Worm (Caenorhabditis elegans): ENCODE results near the gene F43C1.7.

DNA sequence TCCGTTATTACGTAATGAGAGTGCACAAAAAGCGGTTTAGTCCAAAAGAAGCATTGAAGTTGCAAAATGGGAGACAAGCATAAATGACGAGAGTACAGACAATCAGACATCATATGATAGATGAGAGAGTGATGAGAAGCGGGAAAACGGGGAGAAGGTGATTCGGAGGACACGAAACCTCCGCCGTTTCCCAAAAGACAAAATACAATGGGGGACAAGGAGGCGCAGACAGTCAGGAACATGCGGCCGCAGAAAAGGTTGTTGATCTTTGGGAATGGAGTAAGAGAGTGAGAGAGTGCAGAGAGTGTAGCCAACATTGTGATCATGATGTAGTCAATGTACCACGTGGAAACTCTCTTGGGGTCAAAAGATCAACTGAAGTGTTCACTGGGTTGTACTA, 4.7 kb downstream of the F43C1.7 start:
- TF ChIP-seq elt-3 (tag; optimal IDR thresholded peaks at IDR 0.05) (no peak), blmp-1 (tag; optimal IDR thresholded peaks at IDR 0.05) (no peak), elt-1 (tag; optimal IDR thresholded peaks at IDR 0.05; ENCODE audit: borderline replicate concordance, insufficient read depth) (peak; percentile 57), pha-4 (tag; optimal IDR thresholded peaks at IDR 0.05) (peak; percentile 92), nhr-76 (tag; optimal IDR thresholded peaks at IDR 0.05) (no peak), unc-62 (GFP tag; optimal IDR thresholded peaks at IDR 0.05) (peak; percentile 84), unc-39 (tag; optimal IDR thresholded peaks at IDR 0.05) (no peak), nhr-237 (tag; optimal IDR thresholded peaks at IDR 0.05) (peak; percentile 85), hlh-1 (tag; optimal IDR thresholded peaks at IDR 0.05) (peak; percentile 40), lin-13 (tag; optimal IDR thresholded peaks at IDR 0.05) (peak; percentile 35), mep-1 (tag; optimal IDR thresholded peaks at IDR 0.05) (peak; percentile 57), tbx-8 (GFP tag; optimal IDR thresholded peaks at IDR 0.05) (no peak)
